Fruit fly (Drosophila melanogaster) whole organism, embryonic: ENCODE results near the gene Prp5.

ENCODE experiments used
- Adf1 ChIP-seq: fragments of 200-800 bp; sonication (Bioruptor generic); IDR thresholded peaks from 2 replicates; pipeline ENCODE4 v1.3.6; 2022; ENCODE audit warnings: missing biosample characterization, missing genetic modification characterization
- Awh ChIP-seq: fragments of 200-800 bp; sonication (Bioruptor generic); IDR thresholded peaks from 2 replicates; pipeline ENCODE4, ENCODE4 v1.3.6; 2022; ENCODE audit warnings: missing biosample characterization, missing genetic modification characterization
- Bgb ChIP-seq: fragments of 200-800 bp; sonication (Bioruptor generic); IDR thresholded peaks from 2 replicates; pipeline ENCODE4 v1.3.6; 2022; ENCODE audit warnings: missing biosample characterization, missing genetic modification characterization; ENCODE audit not compliant: partially characterized antibody
- CG11398 ChIP-seq: fragments of 200-800 bp; sonication (Bioruptor generic); optimal IDR thresholded peaks from 2 replicates; lab custom pipeline; 2016; ENCODE audit warnings: missing biosample characterization, missing genetic modification characterization
- CG11696 ChIP-seq: fragments of 200-800 bp; sonication (Bioruptor generic); IDR thresholded peaks from 2 replicates; pipeline ENCODE4 v1.3.6; 2022; ENCODE audit warnings: missing biosample characterization, missing genetic modification characterization
- CG11723 ChIP-seq: fragments of 200-800 bp; sonication (Bioruptor generic); optimal IDR thresholded peaks from 2 replicates; lab custom pipeline; 2017; ENCODE audit warnings: missing biosample characterization, mild to moderate bottlenecking, missing genetic modification characterization
- CG1233 ChIP-seq: fragments of 200-800 bp; sonication (Bioruptor generic); optimal IDR thresholded peaks from 4 replicates; lab custom pipeline; 2018; ENCODE audit warnings: missing biosample characterization, mild to moderate bottlenecking, missing genetic modification characterization
- CG12769 ChIP-seq: fragments of 200-800 bp; sonication (Bioruptor generic); optimal IDR thresholded peaks from 2 replicates; lab custom pipeline; 2019; ENCODE audit warnings: missing biosample characterization, mild to moderate bottlenecking, missing genetic modification characterization, moderate library complexity
- CG12942 ChIP-seq: fragments of 200-800 bp; sonication (Bioruptor generic); optimal IDR thresholded peaks from 3 replicates; lab custom pipeline; 2016; ENCODE audit warnings: missing biosample characterization, missing genetic modification characterization
- CG13287 ChIP-seq: fragments of 200-800 bp; sonication (Bioruptor generic); IDR thresholded peaks from 2 replicates; pipeline ENCODE4 v1.3.6; 2022; ENCODE audit warnings: missing biosample characterization, missing genetic modification characterization; ENCODE audit not compliant: partially characterized antibody
- CG14710 ChIP-seq: fragments of 200-800 bp; sonication (Bioruptor generic); optimal IDR thresholded peaks from 3 replicates; lab custom pipeline; 2019; ENCODE audit warnings: missing biosample characterization, mild to moderate bottlenecking, missing genetic modification characterization, moderate library complexity
- CG15269 ChIP-seq: fragments of 200-800 bp; sonication (Bioruptor generic); optimal IDR thresholded peaks from 2 replicates; lab custom pipeline; 2018; ENCODE audit warnings: missing biosample characterization, mild to moderate bottlenecking, missing genetic modification characterization, moderate library complexity
- CG15479 ChIP-seq: fragments of 200-800 bp; sonication (Bioruptor generic); optimal IDR thresholded peaks from 3 replicates; lab custom pipeline; 2019; ENCODE audit warnings: missing biosample characterization, mild to moderate bottlenecking, missing genetic modification characterization, moderate library complexity
- CG17186 ChIP-seq: fragments of 200-800 bp; sonication (Bioruptor generic); optimal IDR thresholded peaks from 3 replicates; lab custom pipeline; 2017; ENCODE audit warnings: missing biosample characterization, missing genetic modification reagents, missing genetic modification characterization
- CG17829 ChIP-seq: fragments of 200-800 bp; optimal IDR thresholded peaks from 2 replicates; lab custom pipeline; 2019; ENCODE audit warnings: missing biosample characterization, mild to moderate bottlenecking, missing genetic modification characterization, moderate library complexity
- CG2116 ChIP-seq: fragments of 200-800 bp; sonication (Bioruptor generic); optimal IDR thresholded peaks from 3 replicates; lab custom pipeline; 2018; ENCODE audit warnings: missing biosample characterization, mild to moderate bottlenecking, missing genetic modification characterization
- CG2202 ChIP-seq: fragments of 200-800 bp; sonication (Bioruptor generic); optimal IDR thresholded peaks from 2 replicates; lab custom pipeline; 2018; ENCODE audit warnings: missing biosample characterization, mild to moderate bottlenecking, missing genetic modification characterization
- CG2678 ChIP-seq: fragments of 200-800 bp; sonication (Bioruptor generic); optimal IDR thresholded peaks from 3 replicates; lab custom pipeline; 2019; ENCODE audit warnings: missing biosample characterization, mild to moderate bottlenecking, missing genetic modification characterization, moderate library complexity
- CG32532 ChIP-seq: fragments of 200-800 bp; sonication (Bioruptor generic); IDR thresholded peaks from 2 replicates; pipeline ENCODE4 v1.3.6; 2022; ENCODE audit warnings: missing biosample characterization, missing genetic modification characterization
- CG33213 ChIP-seq: fragments of 200-800 bp; sonication (Bioruptor generic); optimal IDR thresholded peaks from 3 replicates; lab custom pipeline; 2016; ENCODE audit warnings: missing biosample characterization, missing genetic modification characterization
- CG42726 ChIP-seq: fragments of 200-800 bp; sonication (Bioruptor generic); IDR thresholded peaks from 2 replicates; pipeline ENCODE4 v1.3.6; 2022; ENCODE audit warnings: missing biosample characterization, missing genetic modification characterization; ENCODE audit not compliant: partially characterized antibody
- CG6854 ChIP-seq: fragments of 200-800 bp; sonication (Bioruptor generic); optimal IDR thresholded peaks from 3 replicates; lab custom pipeline; 2017; ENCODE audit warnings: missing biosample characterization, mild to moderate bottlenecking, missing genetic modification characterization
- CG7786 ChIP-seq: fragments of 200-800 bp; sonication (Bioruptor generic); optimal IDR thresholded peaks from 2 replicates; lab custom pipeline; 2016; ENCODE audit warnings: missing biosample characterization, missing genetic modification characterization
- CG8290 ChIP-seq, 3 experiments: fragments of 200-800 bp; sonication (Bioruptor generic); optimal IDR thresholded peaks; 2 replicates each; lab custom pipeline; 2016 to 2019; ENCODE audit warnings: missing biosample characterization in 3 of 3, missing genetic modification characterization in 3 of 3, mild to moderate bottlenecking in 2 of 3, moderate library complexity in 1 of 3
- CG8359 ChIP-seq: fragments of 200-800 bp; sonication (Bioruptor generic); optimal IDR thresholded peaks from 2 replicates; lab custom pipeline; 2017; ENCODE audit warnings: missing biosample characterization, mild to moderate bottlenecking, missing genetic modification characterization, borderline replicate concordance
- Eip74EF ChIP-seq, 2 experiments: fragments of 200-800 bp in 1 of 2; fragments of >200 bp in 1 of 2; sonication (Bioruptor generic) in 1 of 2; optimal IDR thresholded peaks; 2 replicates each; lab custom pipeline; 2017 to 2019; ENCODE audit warnings: missing biosample characterization in 2 of 2, missing genetic modification characterization in 2 of 2, mild to moderate bottlenecking in 1 of 2, moderate library complexity in 1 of 2
- Mrtf ChIP-seq: fragments of 200-800 bp; sonication (Bioruptor generic); IDR thresholded peaks from 3 replicates; pipeline ENCODE4 v1.3.6; 2022; ENCODE audit warnings: missing biosample characterization, missing genetic modification characterization
- PHDP ChIP-seq: fragments of 200-800 bp; sonication (Bioruptor generic); optimal IDR thresholded peaks from 3 replicates; lab custom pipeline; 2018; ENCODE audit warnings: missing biosample characterization, mild to moderate bottlenecking, missing genetic modification characterization, moderate library complexity
- abd-A ChIP-seq: fragments of 200-800 bp; sonication (Bioruptor generic); optimal IDR thresholded peaks from 3 replicates; lab custom pipeline; 2019; ENCODE audit warnings: missing biosample characterization, mild to moderate bottlenecking, missing genetic modification characterization, moderate library complexity
- al ChIP-seq: fragments of 200-800 bp; sonication (Bioruptor generic); IDR thresholded peaks from 2 replicates; pipeline ENCODE4 v1.3.6; 2022; ENCODE audit warnings: missing biosample characterization, missing genetic modification characterization
- bcd ChIP-seq: fragments of 200-800 bp; sonication (Bioruptor generic); optimal IDR thresholded peaks from 2 replicates; lab custom pipeline; 2017; ENCODE audit warnings: missing biosample characterization, mild to moderate bottlenecking, missing genetic modification characterization
- crol ChIP-seq: fragments of 200-800 bp; sonication (Bioruptor generic); IDR thresholded peaks from 2 replicates; pipeline ENCODE4 v1.3.6; 2022; ENCODE audit warnings: missing biosample characterization, missing genetic modification characterization
- dm ChIP-seq: fragments of 200-800 bp; sonication (Bioruptor generic); optimal IDR thresholded peaks from 3 replicates; lab custom pipeline; 2016; ENCODE audit warnings: missing biosample characterization, missing genetic modification characterization
- en ChIP-seq: fragments of 200-800 bp; sonication (Bioruptor generic); optimal IDR thresholded peaks from 2 replicates; lab custom pipeline; 2016; ENCODE audit warnings: missing biosample characterization, missing genetic modification characterization
- esg ChIP-seq: fragments of 200-800 bp; sonication (Bioruptor generic); conservative IDR thresholded peaks from 2 replicates; pipeline ENCODE4 v1.3.6; 2022; ENCODE audit warnings: missing biosample characterization, missing genetic modification characterization
- eve ChIP-seq, 2 experiments: fragments of >200 bp; optimal IDR thresholded peaks; 2 replicates each; lab custom pipeline; 2017; ENCODE audit warnings: missing biosample characterization in 2 of 2, missing genetic modification characterization in 2 of 2
- exex ChIP-seq: fragments of 200-800 bp; sonication (Bioruptor generic); optimal IDR thresholded peaks from 4 replicates; lab custom pipeline; 2018; ENCODE audit warnings: missing biosample characterization, mild to moderate bottlenecking, missing genetic modification characterization, moderate library complexity
- gce ChIP-seq: fragments of 200-800 bp; sonication (Bioruptor generic); IDR thresholded peaks from 3 replicates; pipeline ENCODE4 v1.3.6; 2022; ENCODE audit warnings: missing biosample characterization, missing genetic modification characterization
- jumu ChIP-seq: fragments of 200-800 bp; sonication (Bioruptor generic); optimal IDR thresholded peaks from 3 replicates; lab custom pipeline; 2016; ENCODE audit warnings: missing biosample characterization, missing genetic modification characterization
- lilli ChIP-seq: fragments of 200-800 bp; sonication (Bioruptor generic); optimal IDR thresholded peaks from 3 replicates; lab custom pipeline; 2016; ENCODE audit warnings: missing biosample characterization, missing genetic modification characterization
- pb ChIP-seq: fragments of 200-800 bp; sonication (Bioruptor generic); optimal IDR thresholded peaks from 3 replicates; lab custom pipeline; 2016; ENCODE audit warnings: missing biosample characterization, missing genetic modification characterization
- peb ChIP-seq: fragments of 200-800 bp; sonication (Bioruptor generic); IDR thresholded peaks from 2 replicates; pipeline ENCODE4 v1.3.6; 2022; ENCODE audit warnings: missing biosample characterization, missing genetic modification characterization
- psq ChIP-seq: fragments of 200-800 bp; sonication (Bioruptor generic); optimal IDR thresholded peaks from 2 replicates; lab custom pipeline; 2017; ENCODE audit warnings: missing biosample characterization, missing genetic modification characterization
- slou ChIP-seq: fragments of 200-800 bp; sonication (Bioruptor generic); optimal IDR thresholded peaks from 3 replicates; lab custom pipeline; 2016; ENCODE audit warnings: missing biosample characterization, missing genetic modification characterization
- so ChIP-seq: fragments of 200-800 bp; sonication (Bioruptor generic); IDR thresholded peaks from 3 replicates; pipeline ENCODE4 v1.3.6; 2022; ENCODE audit warnings: missing biosample characterization, missing genetic modification characterization
- trem ChIP-seq: fragments of 200-800 bp; optimal IDR thresholded peaks from 3 replicates; lab custom pipeline; 2019; ENCODE audit warnings: missing biosample characterization, mild to moderate bottlenecking, missing genetic modification characterization, moderate library complexity
- twi ChIP-seq: fragments of 200-800 bp; optimal IDR thresholded peaks from 2 replicates; lab custom pipeline; 2019; ENCODE audit warnings: missing biosample characterization, mild to moderate bottlenecking, missing genetic modification characterization, moderate library complexity
- zen2 ChIP-seq: fragments of 200-800 bp; sonication (Bioruptor generic); IDR thresholded peaks from 3 replicates; pipeline ENCODE4 v1.3.6; 2022; ENCODE audit warnings: missing biosample characterization, missing genetic modification characterization; ENCODE audit not compliant: partially characterized antibody

Prp5 gene

DNA sequence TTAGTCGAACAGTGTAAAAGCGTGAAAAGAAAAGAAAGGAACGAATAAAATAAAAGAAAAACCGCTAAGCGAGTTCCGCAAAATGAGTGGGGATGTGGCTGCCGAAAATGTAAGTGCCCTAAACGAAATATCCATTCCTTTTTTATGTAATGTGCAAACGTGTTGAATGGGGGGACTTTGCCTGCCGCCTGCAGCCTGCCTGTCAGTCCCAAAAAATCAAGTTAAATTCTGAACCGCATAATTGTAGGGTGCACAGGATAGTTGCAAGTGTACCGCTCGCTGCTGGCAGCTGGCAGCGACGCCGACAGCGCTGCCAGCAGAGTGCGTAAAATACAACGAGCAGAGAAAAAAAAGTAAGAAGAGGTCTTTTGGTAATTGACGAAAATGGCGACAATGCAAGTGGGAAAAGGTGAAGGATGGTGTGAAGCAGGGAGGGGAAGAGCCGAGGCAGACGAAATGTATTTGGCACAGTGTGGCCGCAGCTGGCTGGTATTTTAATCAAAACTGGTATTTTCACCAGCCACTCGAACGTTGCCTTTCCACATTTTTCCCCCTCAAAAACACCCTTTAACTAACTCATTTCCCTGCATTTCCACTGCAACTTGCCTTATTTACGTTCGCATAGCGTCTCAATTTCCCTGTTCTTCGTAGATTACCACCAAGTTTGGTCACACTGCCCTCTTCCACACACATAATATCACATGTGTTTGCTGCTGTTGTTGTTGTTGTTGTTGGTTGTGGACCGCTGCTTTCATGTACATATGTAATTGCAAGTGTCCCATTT lies 25.1 kb upstream of the Prp5 start (continued):
- no peak for TF ChIP-seq PHDP (tag; lab: Kevin White, UChicago)
- TF ChIP-seq Mrtf (GFP tag; lab: Robert Waterston, UW) = no peak
- TF ChIP-seq CG11696 (GFP tag; lab: Robert Waterston, UW) = no peak
- TF ChIP-seq bcd (GFP tag; lab: Kevin White, UChicago) = no peak
- TF ChIP-seq CG6854 (GFP tag; lab: Kevin White, UChicago) = no peak
- no peak for TF ChIP-seq en (GFP tag; lab: Kevin White, UChicago)
- TF ChIP-seq zen2 (GFP tag; lab: Robert Waterston, UW) = no peak
- no peak for TF ChIP-seq Eip74EF (GFP tag; optimal IDR thresholded peaks at IDR 0.05; lab: Kevin White, UChicago)
- TF ChIP-seq CG11723 (GFP tag; lab: Kevin White, UChicago) = no peak
- peak; percentile 22; the same call in 1 of the 2 replicates for TF ChIP-seq Bgb (GFP tag; lab: Robert Waterston, UW)
- TF ChIP-seq CG12942 (GFP tag; lab: Kevin White, UChicago) = no peak
- peak; percentile 51 for TF ChIP-seq CG17186
- TF ChIP-seq pb (GFP tag; lab: Kevin White, UChicago) = no peak
- TF ChIP-seq CG13287 = 0 out of 2 replicates have a peak, but pooled peaks have one; percentile 9
- no peak for TF ChIP-seq Awh
- TF ChIP-seq esg (GFP tag; lab: Robert Waterston, UW) = no peak
- TF ChIP-seq slou = no peak
- no peak for TF ChIP-seq CG7786 (GFP tag; lab: Kevin White, UChicago)
- TF ChIP-seq al (GFP tag; lab: Robert Waterston, UW) = no peak
- no peak for TF ChIP-seq CG42726 (GFP tag; lab: Robert Waterston, UW)
- no peak for TF ChIP-seq CG32532 (GFP tag; lab: Robert Waterston, UW)
- TF ChIP-seq crol (GFP tag; lab: Robert Waterston, UW) = peak; percentile 97
- no peak for TF ChIP-seq CG8290 (GFP tag; optimal IDR thresholded peaks at IDR 0.05; lab: Kevin White, UChicago)
- peak in 1 of 2 experiments; percentile 0 for TF ChIP-seq CG8290 (tag; optimal IDR thresholded peaks at IDR 0.05; lab: Kevin White, UChicago)
- TF ChIP-seq CG33213 (GFP tag; lab: Kevin White, UChicago) = no peak
- TF ChIP-seq Adf1 (GFP tag; lab: Robert Waterston, UW) = peak; percentile 65
- TF ChIP-seq so (GFP tag; lab: Robert Waterston, UW) = no peak
- TF ChIP-seq CG2116 (GFP tag; lab: Kevin White, UChicago) = peak; percentile 15
- TF ChIP-seq CG1233 = no peak
- no peak for TF ChIP-seq CG2202
- 0 out of 3 replicates have a peak, but pooled peaks have one; percentile 29 for TF ChIP-seq gce
- TF ChIP-seq jumu (GFP tag; lab: Kevin White, UChicago) = no peak
- peak; percentile 25 for TF ChIP-seq trem (tag; lab: Kevin White, UChicago)
- TF ChIP-seq psq (GFP tag; lab: Kevin White, UChicago) = peak; percentile 50
- peak; percentile 6 for TF ChIP-seq abd-A (tag; lab: Kevin White, UChicago)
- TF ChIP-seq peb (GFP tag; lab: Robert Waterston, UW) = no peak
- TF ChIP-seq CG8359 (GFP tag; lab: Kevin White, UChicago) = no peak
- TF ChIP-seq lilli (GFP tag; lab: Kevin White, UChicago) = no peak
- no peak for TF ChIP-seq eve (GFP tag; optimal IDR thresholded peaks at IDR 0.05; lab: Kevin White, UChicago)
- TF ChIP-seq CG17829 (tag; lab: Kevin White, UChicago) = peak; percentile 33
- peak; percentile 48 for TF ChIP-seq twi
- peak; percentile 11 for TF ChIP-seq CG2678 (tag; lab: Kevin White, UChicago)
- peak; percentile 20 for TF ChIP-seq exex (tag; lab: Kevin White, UChicago)
- TF ChIP-seq CG15479 = peak; percentile 25
- no peak for TF ChIP-seq CG11398 (GFP tag; lab: Kevin White, UChicago)
- no peak for TF ChIP-seq CG15269
- peak; percentile 33 for TF ChIP-seq dm (GFP tag; lab: Kevin White, UChicago)
- TF ChIP-seq CG12769 (tag; lab: Kevin White, UChicago) = peak; percentile 44
- peak; percentile 12 for TF ChIP-seq CG14710 (tag; lab: Kevin White, UChicago)
